Fruit fly (Drosophila melanogaster) whole organism: ENCODE results near the gene slow.

Experiments used
- CG8478 ChIP-seq: fragments of >200 bp; optimal IDR thresholded peaks from 2 replicates; lab custom pipeline; 2018; ENCODE audit warnings: inconsistent platforms
- Dll ChIP-seq: fragments of >200 bp; optimal IDR thresholded peaks from 2 replicates; lab custom pipeline; 2017
- EcR ChIP-seq, 2 experiments: fragments of >200 bp; optimal IDR thresholded peaks; 2 replicates each; lab custom pipeline; 2017; ENCODE audit warnings: missing biosample characterization in 2 of 2, missing genetic modification characterization in 2 of 2, missing genetic modification reagents in 2 of 2
- pan ChIP-seq: fragments of >200 bp; optimal IDR thresholded peaks from 2 replicates; lab custom pipeline; 2017
- psq ChIP-seq: fragments of >200 bp; optimal IDR thresholded peaks from 2 replicates; lab custom pipeline; 2017
- usp ChIP-seq: fragments of >200 bp; optimal IDR thresholded peaks from 2 replicates; lab custom pipeline; 2017; ENCODE audit warnings: missing biosample characterization, missing genetic modification characterization, mixed read lengths

DNA sequence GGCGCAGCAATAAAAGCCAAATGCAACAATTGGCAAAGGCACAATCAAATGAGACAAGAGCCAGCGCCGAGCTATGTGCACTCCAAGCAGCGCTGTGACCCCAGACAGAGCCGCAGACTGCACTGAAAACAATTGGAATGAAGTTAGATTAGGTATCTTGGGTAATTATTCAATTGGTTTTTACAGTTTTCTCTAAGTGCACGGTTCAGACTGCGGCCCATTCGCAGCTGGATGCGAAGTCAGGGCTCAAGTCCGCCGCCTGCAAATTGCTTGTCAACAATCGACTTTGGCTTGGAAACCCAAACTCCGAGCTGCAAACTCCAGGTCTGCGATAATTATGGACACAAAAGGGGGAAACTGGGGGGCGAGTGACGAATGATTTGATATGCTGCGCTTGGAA, 9.4 kb downstream of the slow start:
- TF ChIP-seq CG8478 (no peak), Dll (lab: Kevin White, UChicago) (no peak), psq (lab: Kevin White, UChicago) (no peak), usp (GFP tag; lab: Kevin White, UChicago) (no peak), EcR (GFP tag; optimal IDR thresholded peaks at IDR 0.05; lab: Kevin White, UChicago) (peak in 1 of 2 experiments; percentile 55), pan (lab: Kevin White, UChicago) (no peak)
